Fruit fly (Drosophila melanogaster) whole organism, embryonic: ENCODE results near the gene CG13671.

ENCODE experiments used
- Adf1 ChIP-seq: fragments of 200-800 bp; sonication (Bioruptor generic); IDR thresholded peaks from 2 replicates; pipeline ENCODE4 v1.3.6; 2022; ENCODE audit warnings: missing biosample characterization, missing genetic modification characterization
- CG10543 ChIP-seq: fragments of 200-800 bp; sonication (Bioruptor generic); optimal IDR thresholded peaks from 3 replicates; lab custom pipeline; 2017; ENCODE audit warnings: missing biosample characterization, mild to moderate bottlenecking, missing genetic modification characterization, moderate library complexity
- CG11695 ChIP-seq: fragments of 200-800 bp; sonication (Bioruptor generic); IDR thresholded peaks from 3 replicates; pipeline ENCODE4 v1.3.6; 2022; ENCODE audit warnings: missing biosample characterization, missing genetic modification characterization
- CG11723 ChIP-seq: fragments of 200-800 bp; sonication (Bioruptor generic); optimal IDR thresholded peaks from 2 replicates; lab custom pipeline; 2017; ENCODE audit warnings: missing biosample characterization, mild to moderate bottlenecking, missing genetic modification characterization
- CG13624 ChIP-seq: fragments of 200-800 bp; sonication (Bioruptor generic); optimal IDR thresholded peaks from 2 replicates; lab custom pipeline; 2016; ENCODE audit warnings: missing biosample characterization, missing genetic modification characterization
- CG14860 ChIP-seq: fragments of 200-800 bp; sonication (Bioruptor generic); IDR thresholded peaks from 3 replicates; pipeline ENCODE4 v1.3.6; 2022; ENCODE audit warnings: missing biosample characterization, missing genetic modification characterization; ENCODE audit not compliant: partially characterized antibody
- CG15073 ChIP-seq: fragments of 200-800 bp; sonication (Bioruptor generic); optimal IDR thresholded peaks from 2 replicates; lab custom pipeline; 2016; ENCODE audit warnings: missing biosample characterization, missing genetic modification characterization
- CG17361 ChIP-seq: fragments of 200-800 bp; sonication (Bioruptor generic); IDR thresholded peaks from 3 replicates; pipeline ENCODE4 v1.3.6; 2022; ENCODE audit warnings: missing biosample characterization, missing genetic modification characterization
- CG2116 ChIP-seq: fragments of 200-800 bp; sonication (Bioruptor generic); optimal IDR thresholded peaks from 3 replicates; lab custom pipeline; 2018; ENCODE audit warnings: missing biosample characterization, mild to moderate bottlenecking, missing genetic modification characterization
- CG32532 ChIP-seq: fragments of 200-800 bp; sonication (Bioruptor generic); IDR thresholded peaks from 2 replicates; pipeline ENCODE4 v1.3.6; 2022; ENCODE audit warnings: missing biosample characterization, missing genetic modification characterization
- CG3281 ChIP-seq: fragments of 200-800 bp; sonication (Bioruptor generic); optimal IDR thresholded peaks from 3 replicates; lab custom pipeline; 2017; ENCODE audit warnings: missing biosample characterization, mild to moderate bottlenecking, missing genetic modification characterization
- CG3995 ChIP-seq: fragments of 200-800 bp; sonication (Bioruptor generic); optimal IDR thresholded peaks from 3 replicates; lab custom pipeline; 2016; ENCODE audit warnings: missing biosample characterization, missing genetic modification characterization
- CG4820 ChIP-seq: fragments of 200-800 bp; sonication (Bioruptor generic); optimal IDR thresholded peaks from 3 replicates; lab custom pipeline; 2016; ENCODE audit warnings: missing biosample characterization, missing genetic modification characterization
- CG6813 ChIP-seq: fragments of 200-800 bp; sonication (Bioruptor generic); optimal IDR thresholded peaks from 2 replicates; lab custom pipeline; 2017; ENCODE audit warnings: missing biosample characterization, missing genetic modification characterization, mild to moderate bottlenecking, moderate library complexity, missing genetic modification reagents
- Fer3 ChIP-seq: fragments of 200-800 bp; sonication (Bioruptor generic); optimal IDR thresholded peaks from 2 replicates; lab custom pipeline; 2018; ENCODE audit warnings: missing biosample characterization, mild to moderate bottlenecking, missing genetic modification characterization, moderate library complexity
- GATAe ChIP-seq: fragments of 200-800 bp; sonication (Bioruptor generic); conservative IDR thresholded peaks from 2 replicates; pipeline ENCODE4 v1.3.6; 2022; ENCODE audit warnings: missing biosample characterization, missing genetic modification characterization
- Gsc ChIP-seq: fragments of 200-800 bp; sonication (Bioruptor generic); IDR thresholded peaks from 2 replicates; pipeline ENCODE4 v1.3.6; 2022; ENCODE audit warnings: missing biosample characterization, missing genetic modification characterization
- Hr3 ChIP-seq: fragments of 200-800 bp; sonication (Bioruptor generic); optimal IDR thresholded peaks from 3 replicates; lab custom pipeline; 2016; ENCODE audit warnings: missing biosample characterization, missing genetic modification characterization
- Meics ChIP-seq: fragments of 200-800 bp; sonication (Bioruptor generic); optimal IDR thresholded peaks from 2 replicates; lab custom pipeline; 2017; ENCODE audit warnings: missing biosample characterization, mild to moderate bottlenecking, missing genetic modification characterization
- Oli ChIP-seq: fragments of 200-800 bp; sonication (Bioruptor generic); optimal IDR thresholded peaks from 2 replicates; lab custom pipeline; 2018; ENCODE audit warnings: missing biosample characterization, mild to moderate bottlenecking, missing genetic modification characterization, moderate library complexity
- Pdp1 ChIP-seq, 2 experiments: fragments of 200-800 bp; sonication (Bioruptor generic); optimal IDR thresholded peaks; 3 replicates each; lab custom pipeline; 2016; ENCODE audit warnings: missing biosample characterization in 2 of 2, missing genetic modification characterization in 2 of 2, mild to moderate bottlenecking in 1 of 2, moderate library complexity in 1 of 2
- Poxn ChIP-seq: fragments of 200-800 bp; sonication (Bioruptor generic); IDR thresholded peaks from 2 replicates; pipeline ENCODE4 v1.3.6; 2022; ENCODE audit warnings: missing biosample characterization, missing genetic modification characterization
- Ptx1 ChIP-seq: fragments of 200-800 bp; sonication (Bioruptor generic); IDR thresholded peaks from 2 replicates; pipeline ENCODE4 v1.3.6; 2022; ENCODE audit warnings: missing biosample characterization, missing genetic modification characterization
- Sin3A ChIP-seq: fragments of >200 bp; optimal IDR thresholded peaks from 2 replicates; lab custom pipeline; 2018
- Xrp1 ChIP-seq: fragments of 200-800 bp; sonication (Bioruptor generic); IDR thresholded peaks from 2 replicates; pipeline ENCODE4 v1.3.6; 2022; ENCODE audit warnings: missing biosample characterization, missing genetic modification characterization
- bcd ChIP-seq: fragments of 200-800 bp; sonication (Bioruptor generic); optimal IDR thresholded peaks from 2 replicates; lab custom pipeline; 2017; ENCODE audit warnings: missing biosample characterization, mild to moderate bottlenecking, missing genetic modification characterization
- croc ChIP-seq: fragments of 200-800 bp; sonication (Bioruptor generic); conservative IDR thresholded peaks from 3 replicates; pipeline ENCODE4 v1.3.6; 2022; ENCODE audit warnings: missing biosample characterization, missing genetic modification characterization
- da ChIP-seq: fragments of 200-800 bp; sonication (Bioruptor generic); optimal IDR thresholded peaks from 2 replicates; lab custom pipeline; 2016; ENCODE audit warnings: missing biosample characterization, missing genetic modification characterization
- eve ChIP-seq, 2 experiments: fragments of >200 bp; optimal IDR thresholded peaks; 2 replicates each; lab custom pipeline; 2017; ENCODE audit warnings: missing biosample characterization in 2 of 2, missing genetic modification characterization in 2 of 2
- exex ChIP-seq: fragments of 200-800 bp; sonication (Bioruptor generic); optimal IDR thresholded peaks from 4 replicates; lab custom pipeline; 2018; ENCODE audit warnings: missing biosample characterization, mild to moderate bottlenecking, missing genetic modification characterization, moderate library complexity
- eyg ChIP-seq: fragments of 200-800 bp; sonication (Bioruptor generic); optimal IDR thresholded peaks from 3 replicates; lab custom pipeline; 2016; ENCODE audit warnings: missing biosample characterization, missing genetic modification characterization
- fd102C ChIP-seq: fragments of 200-800 bp; sonication (Bioruptor generic); optimal IDR thresholded peaks from 2 replicates; lab custom pipeline; 2018; ENCODE audit warnings: missing biosample characterization, mild to moderate bottlenecking, missing genetic modification characterization, moderate library complexity
- fd96Cb ChIP-seq: fragments of 200-800 bp; sonication (Bioruptor generic); optimal IDR thresholded peaks from 2 replicates; lab custom pipeline; 2018; ENCODE audit warnings: missing biosample characterization, mild to moderate bottlenecking, missing genetic modification characterization, moderate library complexity
- gcm2 ChIP-seq: fragments of 200-800 bp; sonication (Bioruptor generic); optimal IDR thresholded peaks from 2 replicates; lab custom pipeline; 2016; ENCODE audit warnings: missing biosample characterization, missing genetic modification characterization
- gem ChIP-seq: fragments of 200-800 bp; sonication (Bioruptor generic); optimal IDR thresholded peaks from 2 replicates; lab custom pipeline; 2019; ENCODE audit warnings: missing biosample characterization, mild to moderate bottlenecking, missing genetic modification characterization, moderate library complexity
- h ChIP-seq: fragments of >200 bp; optimal IDR thresholded peaks from 2 replicates; lab custom pipeline; 2017
- ind ChIP-seq: fragments of 200-800 bp; sonication (Bioruptor generic); optimal IDR thresholded peaks from 3 replicates; lab custom pipeline; 2016; ENCODE audit warnings: missing biosample characterization, missing genetic modification characterization
- klu ChIP-seq: fragments of 200-800 bp; sonication (Bioruptor generic); IDR thresholded peaks from 2 replicates; pipeline ENCODE4 v1.3.6; 2022; ENCODE audit warnings: missing biosample characterization, missing genetic modification characterization
- kni ChIP-seq: fragments of 200-800 bp; sonication (Bioruptor generic); optimal IDR thresholded peaks from 3 replicates; lab custom pipeline; 2017; ENCODE audit warnings: mild to moderate bottlenecking, missing biosample characterization, missing genetic modification reagents, missing genetic modification characterization
- knrl ChIP-seq: fragments of 200-800 bp; sonication (Bioruptor generic); IDR thresholded peaks from 3 replicates; pipeline ENCODE4 v1.3.6; 2022; ENCODE audit warnings: missing biosample characterization, missing genetic modification characterization; ENCODE audit not compliant: partially characterized antibody
- lilli ChIP-seq: fragments of 200-800 bp; sonication (Bioruptor generic); optimal IDR thresholded peaks from 3 replicates; lab custom pipeline; 2016; ENCODE audit warnings: missing biosample characterization, missing genetic modification characterization
- mam ChIP-seq: fragments of 200-800 bp; sonication (Bioruptor generic); optimal IDR thresholded peaks from 3 replicates; lab custom pipeline; 2016; ENCODE audit warnings: missing biosample characterization, missing genetic modification characterization
- slbo ChIP-seq: fragments of 200-800 bp; sonication (Bioruptor generic); IDR thresholded peaks from 2 replicates; pipeline ENCODE4 v1.3.6; 2022; ENCODE audit warnings: missing biosample characterization, missing genetic modification characterization
- sna ChIP-seq: fragments of 200-800 bp; sonication (Bioruptor generic); IDR thresholded peaks from 2 replicates; pipeline ENCODE4 v1.3.6; 2022; ENCODE audit warnings: missing biosample characterization, missing genetic modification characterization; ENCODE audit not compliant: partially characterized antibody
- trh ChIP-seq: fragments of 200-800 bp; sonication (Bioruptor generic); optimal IDR thresholded peaks from 2 replicates; lab custom pipeline; 2016; ENCODE audit warnings: missing biosample characterization, missing genetic modification characterization
- usp ChIP-seq: fragments of >200 bp; optimal IDR thresholded peaks from 2 replicates; lab custom pipeline; 2017; ENCODE audit warnings: missing biosample characterization, missing genetic modification characterization
- vnd ChIP-seq: fragments of 200-800 bp; sonication (Bioruptor generic); IDR thresholded peaks from 3 replicates; pipeline ENCODE4 v1.3.6; 2022; ENCODE audit warnings: missing biosample characterization, missing genetic modification characterization; ENCODE audit not compliant: partially characterized antibody

CG13671 gene

DNA sequence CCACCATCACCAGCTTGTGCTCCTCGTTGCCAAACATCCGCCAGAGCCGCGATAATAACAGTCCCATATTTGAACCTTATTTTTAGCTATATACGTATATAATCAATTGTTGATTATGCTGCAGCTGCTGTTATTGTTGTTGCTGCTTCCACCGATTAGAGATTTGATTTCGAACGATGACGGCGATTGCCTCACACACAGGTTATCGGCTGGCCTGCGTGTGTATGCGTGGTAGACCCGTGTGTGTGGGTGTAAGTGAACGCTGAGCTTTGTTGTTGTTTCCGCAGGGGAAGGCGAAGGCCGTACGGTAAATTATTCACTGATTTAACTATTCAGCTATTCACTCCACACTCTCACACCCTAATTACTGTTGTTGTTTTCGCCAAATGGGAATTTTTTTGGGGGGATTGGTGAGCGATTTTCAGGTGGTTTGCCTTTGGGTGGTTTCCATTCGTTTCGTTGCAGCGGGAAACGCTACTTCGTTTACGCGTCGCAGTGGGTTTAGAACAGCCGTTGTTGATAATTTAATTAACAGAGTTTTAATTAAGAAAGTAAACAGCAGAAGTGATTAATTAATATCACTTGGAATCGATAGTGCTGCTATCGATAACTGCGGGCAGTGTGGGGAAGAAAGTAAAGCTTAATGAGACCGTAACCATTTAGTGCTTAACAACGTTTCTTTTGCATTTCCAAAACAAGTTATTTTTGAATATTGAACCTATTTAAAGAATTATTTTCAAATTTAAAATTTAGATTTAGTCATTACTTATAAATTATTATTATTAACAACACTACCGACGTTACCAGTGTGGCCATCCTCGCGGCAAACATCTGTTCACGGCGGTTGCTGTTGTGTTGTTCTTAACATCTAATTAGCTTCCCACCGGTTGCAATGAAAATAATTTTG, at the start of gene CG13671, which contains the start of gene Arl5 (continued):
- TF ChIP-seq GATAe (GFP tag; lab: Robert Waterston, UW) (peak; percentile 66), trh (GFP tag; lab: Kevin White, UChicago) (peak; percentile 64)

DNA sequence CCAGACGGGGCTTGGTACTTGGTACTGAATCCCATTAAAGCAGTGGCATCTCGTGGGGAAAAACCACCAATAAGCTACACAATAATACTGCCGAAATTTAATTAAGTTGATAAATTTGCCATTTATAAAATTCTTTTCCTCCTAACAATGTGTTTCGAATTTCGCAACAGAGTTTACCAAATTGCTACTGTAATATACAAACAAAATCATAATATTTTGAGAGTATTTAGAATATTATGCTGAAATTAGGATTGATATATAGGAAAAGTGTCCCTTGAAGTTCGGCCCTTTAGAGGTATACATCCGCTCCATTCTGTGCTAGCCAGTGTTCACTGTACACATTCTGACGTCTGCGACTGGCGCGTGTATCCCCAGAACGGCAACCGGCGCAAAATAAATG, 15.2 kb upstream of the CG13671 start:
- TF ChIP-seq Hr3 (GFP tag; lab: Kevin White, UChicago) = no peak
- no peak for TF ChIP-seq klu
- TF ChIP-seq CG32532 (GFP tag; lab: Robert Waterston, UW) = peak; percentile 26; the same call in 1 of the 2 replicates
- no peak for TF ChIP-seq da (GFP tag; lab: Kevin White, UChicago)
- no peak for TF ChIP-seq exex (tag; lab: Kevin White, UChicago)
- peak; percentile 33 for TF ChIP-seq Meics (GFP tag; lab: Kevin White, UChicago)
- TF ChIP-seq gcm2 = no peak
- TF ChIP-seq Oli (tag; lab: Kevin White, UChicago) = peak; percentile 18
- no peak for TF ChIP-seq Poxn
- TF ChIP-seq kni (GFP tag; lab: Kevin White, UChicago) = no peak
- no peak for TF ChIP-seq croc
- TF ChIP-seq bcd = peak; percentile 26
- no peak for TF ChIP-seq CG3995 (GFP tag; lab: Kevin White, UChicago)
- no peak for TF ChIP-seq CG17361
- TF ChIP-seq GATAe (GFP tag; lab: Robert Waterston, UW) = no peak
- TF ChIP-seq fd102C = no peak
- TF ChIP-seq CG6813 (GFP tag; lab: Kevin White, UChicago) = no peak
- TF ChIP-seq eve (GFP tag; optimal IDR thresholded peaks at IDR 0.05; lab: Kevin White, UChicago) = no peak
- TF ChIP-seq knrl (GFP tag; lab: Robert Waterston, UW) = no peak
- no peak for TF ChIP-seq CG14860
- no peak for TF ChIP-seq CG11723
- TF ChIP-seq Xrp1 (GFP tag; lab: Robert Waterston, UW) = no peak
- TF ChIP-seq usp (GFP tag; lab: Kevin White, UChicago) = no peak
- TF ChIP-seq Fer3 (tag; lab: Kevin White, UChicago) = peak; percentile 17
- 0 out of 3 replicates have a peak, but pooled peaks have one; percentile 36 for TF ChIP-seq CG11695
- no peak for TF ChIP-seq vnd
- TF ChIP-seq CG15073 (GFP tag; lab: Kevin White, UChicago) = no peak
- TF ChIP-seq mam (GFP tag; lab: Kevin White, UChicago) = peak; percentile 7
- TF ChIP-seq CG13624 (GFP tag; lab: Kevin White, UChicago) = peak; percentile 25
- no peak for TF ChIP-seq Gsc (GFP tag; lab: Robert Waterston, UW)
- peak in 1 of 2 experiments; percentile 8 for TF ChIP-seq Pdp1 (GFP tag; optimal IDR thresholded peaks at IDR 0.05; lab: Kevin White, UChicago)
- no peak for TF ChIP-seq eyg (GFP tag; lab: Kevin White, UChicago)
- TF ChIP-seq Ptx1 (GFP tag; lab: Robert Waterston, UW) = 0 out of 2 replicates have a peak, but pooled peaks have one; percentile 33
- TF ChIP-seq slbo (GFP tag; lab: Robert Waterston, UW) = peak; percentile 36; the same call in 1 of the 2 replicates
- TF ChIP-seq CG2116 (GFP tag; lab: Kevin White, UChicago) = no peak
- TF ChIP-seq CG3281 = peak; percentile 30
- peak; percentile 32 for TF ChIP-seq lilli (GFP tag; lab: Kevin White, UChicago)
- no peak for TF ChIP-seq fd96Cb (tag; lab: Kevin White, UChicago)
- TF ChIP-seq sna (GFP tag; lab: Robert Waterston, UW) = no peak
- no peak for TF ChIP-seq h (lab: Kevin White, UChicago)
- TF ChIP-seq gem (tag; lab: Kevin White, UChicago) = no peak
- TF ChIP-seq CG4820 = no peak
- no peak for TF ChIP-seq Adf1 (GFP tag; lab: Robert Waterston, UW)
- no peak for TF ChIP-seq Sin3A (lab: Kevin White, UChicago)
- TF ChIP-seq CG10543 = peak; percentile 8
- no peak for TF ChIP-seq ind (GFP tag; lab: Kevin White, UChicago)
